Worm (Caenorhabditis elegans) whole organism, L4/young adult: ENCODE results near the gene fbxa-39.

Experiments
- W03F9.2 ChIP-seq: fragments of 150-350 bp; optimal IDR thresholded peaks from 2 replicates; lab custom pipeline; 2014; ENCODE audit warnings: missing biosample characterization, missing genetic modification characterization
- dao-5 ChIP-seq: sonication (generic microtip); optimal IDR thresholded peaks from 2 replicates; lab custom pipeline; 2016; ENCODE audit warnings: missing genotype, missing genetic modification characterization, moderate library complexity, missing compliant biosample characterization

DNA sequence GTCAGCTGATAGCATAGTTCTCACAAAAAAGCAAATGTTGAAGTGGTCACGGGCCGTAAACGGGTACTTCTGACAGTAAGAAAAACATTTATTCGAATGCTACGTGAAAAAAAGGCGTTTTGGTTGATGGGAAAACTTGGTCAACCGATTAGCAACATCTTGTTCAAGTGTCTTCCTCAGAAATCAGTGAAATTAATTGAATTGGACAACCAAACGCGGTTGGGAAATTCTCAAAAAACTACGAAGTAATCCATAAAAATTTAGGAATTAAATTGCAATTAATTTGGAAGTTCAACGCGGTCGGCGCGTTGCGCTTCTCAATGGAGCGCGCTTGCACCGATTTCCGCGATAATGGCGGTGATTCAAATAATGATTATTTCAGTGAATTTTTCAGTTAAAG, 13.5 kb upstream of the fbxa-39 start:
- no peak for TF ChIP-seq dao-5
- no peak for TF ChIP-seq W03F9.2 (tag; lab: Kevin White, UChicago)
